Fruit fly (Drosophila melanogaster) whole organism, embryonic: ENCODE data around the gene GstO2.

Source experiments
- ATbp ChIP-seq: fragments of 200-800 bp; sonication (Bioruptor generic); optimal IDR thresholded peaks from 2 replicates; lab custom pipeline; 2017; ENCODE audit warnings: missing biosample characterization, mild to moderate bottlenecking, missing genetic modification characterization, missing genetic modification reagents
- B-H1 ChIP-seq: fragments of 200-800 bp; sonication (Bioruptor generic); IDR thresholded peaks from 3 replicates; pipeline ENCODE4 v1.3.6; 2022; ENCODE audit warnings: missing biosample characterization, missing genetic modification characterization
- Bgb ChIP-seq: fragments of 200-800 bp; sonication (Bioruptor generic); IDR thresholded peaks from 2 replicates; pipeline ENCODE4 v1.3.6; 2022; ENCODE audit warnings: missing biosample characterization, missing genetic modification characterization; ENCODE audit not compliant: partially characterized antibody
- Bteb2 ChIP-seq: fragments of 200-800 bp; sonication (Bioruptor generic); optimal IDR thresholded peaks from 2 replicates; lab custom pipeline; 2016; ENCODE audit warnings: missing biosample characterization, missing genetic modification characterization
- CG10209 ChIP-seq: fragments of 200-800 bp; sonication (Bioruptor generic); optimal IDR thresholded peaks from 3 replicates; lab custom pipeline; 2017; ENCODE audit warnings: missing biosample characterization, mild to moderate bottlenecking, missing genetic modification characterization, missing genetic modification reagents
- CG10267 ChIP-seq: fragments of 200-800 bp; sonication (Bioruptor generic); optimal IDR thresholded peaks from 2 replicates; lab custom pipeline; 2018; ENCODE audit warnings: missing biosample characterization, mild to moderate bottlenecking, missing genetic modification characterization, moderate library complexity
- CG11247 ChIP-seq: fragments of 200-800 bp; sonication (Bioruptor generic); IDR thresholded peaks from 2 replicates; pipeline ENCODE4 v1.3.6; 2022; ENCODE audit warnings: missing biosample characterization, missing genetic modification characterization
- CG13287 ChIP-seq: fragments of 200-800 bp; sonication (Bioruptor generic); IDR thresholded peaks from 2 replicates; pipeline ENCODE4 v1.3.6; 2022; ENCODE audit warnings: missing biosample characterization, missing genetic modification characterization; ENCODE audit not compliant: partially characterized antibody
- CG13894 ChIP-seq: fragments of 200-800 bp; sonication (Bioruptor generic); optimal IDR thresholded peaks from 3 replicates; lab custom pipeline; 2018; ENCODE audit warnings: missing biosample characterization, mild to moderate bottlenecking, missing genetic modification characterization, moderate library complexity
- CG14050 ChIP-seq: fragments of 200-800 bp; sonication (Bioruptor generic); IDR thresholded peaks from 3 replicates; pipeline ENCODE4 v1.3.6; 2022; ENCODE audit warnings: missing biosample characterization, missing genetic modification characterization
- CG14441 ChIP-seq: fragments of 200-800 bp; sonication (Bioruptor generic); IDR thresholded peaks from 2 replicates; pipeline ENCODE4 v1.3.6; 2022; ENCODE audit warnings: missing biosample characterization, missing genetic modification characterization
- CG1602 ChIP-seq: fragments of 200-800 bp; sonication (Bioruptor generic); optimal IDR thresholded peaks from 3 replicates; lab custom pipeline; 2016; ENCODE audit warnings: missing biosample characterization, missing genetic modification characterization
- CG16779 ChIP-seq: fragments of 200-800 bp; sonication (Bioruptor generic); IDR thresholded peaks from 2 replicates; pipeline ENCODE4 v1.3.6; 2022; ENCODE audit warnings: missing biosample characterization, missing genetic modification characterization
- CG1792 ChIP-seq: fragments of 200-800 bp; sonication (Bioruptor generic); optimal IDR thresholded peaks from 2 replicates; lab custom pipeline; 2016; ENCODE audit warnings: missing biosample characterization, missing genetic modification characterization
- CG1832 ChIP-seq: fragments of 200-800 bp; sonication (Bioruptor generic); optimal IDR thresholded peaks from 2 replicates; lab custom pipeline; 2017; ENCODE audit warnings: missing biosample characterization, mild to moderate bottlenecking, missing genetic modification characterization, inconsistent platforms
- CG18764 ChIP-seq: fragments of 200-800 bp; sonication (Bioruptor generic); optimal IDR thresholded peaks from 3 replicates; lab custom pipeline; 2016; ENCODE audit warnings: missing biosample characterization, missing genetic modification characterization
- CG31365 ChIP-seq: fragments of 200-800 bp; sonication (Bioruptor generic); optimal IDR thresholded peaks from 2 replicates; lab custom pipeline; 2018; ENCODE audit warnings: missing biosample characterization, mild to moderate bottlenecking, missing genetic modification characterization
- CG32767 ChIP-seq: fragments of 200-800 bp; sonication (Bioruptor generic); IDR thresholded peaks from 2 replicates; pipeline ENCODE4 v1.3.6; 2022; ENCODE audit warnings: missing biosample characterization, missing genetic modification characterization
- CG34376 ChIP-seq: fragments of 200-800 bp; sonication (Bioruptor generic); optimal IDR thresholded peaks from 2 replicates; lab custom pipeline; 2018; ENCODE audit warnings: missing biosample characterization, mild to moderate bottlenecking, missing genetic modification characterization
- CG4328 ChIP-seq: fragments of 200-800 bp; sonication (Bioruptor generic); optimal IDR thresholded peaks from 3 replicates; lab custom pipeline; 2017; ENCODE audit warnings: missing biosample characterization, missing genetic modification reagents, missing genetic modification characterization
- CG5180 ChIP-seq: fragments of 200-800 bp; sonication (Bioruptor generic); optimal IDR thresholded peaks from 3 replicates; lab custom pipeline; 2017; ENCODE audit warnings: missing biosample characterization, missing genetic modification characterization, mild to moderate bottlenecking, moderate library complexity, missing genetic modification reagents
- CG6654 ChIP-seq: fragments of 200-800 bp; sonication (Bioruptor generic); optimal IDR thresholded peaks from 2 replicates; lab custom pipeline; 2017; ENCODE audit warnings: missing biosample characterization, mild to moderate bottlenecking, missing genetic modification characterization
- CG7372 ChIP-seq: fragments of 200-800 bp; sonication (Bioruptor generic); IDR thresholded peaks from 2 replicates; pipeline ENCODE4 v1.3.6; 2022; ENCODE audit warnings: missing biosample characterization, missing genetic modification characterization
- CG7556 ChIP-seq: fragments of 200-800 bp; sonication (Bioruptor generic); optimal IDR thresholded peaks from 2 replicates; lab custom pipeline; 2017; ENCODE audit warnings: missing biosample characterization, mild to moderate bottlenecking, missing genetic modification characterization
- CG8359 ChIP-seq: fragments of 200-800 bp; sonication (Bioruptor generic); optimal IDR thresholded peaks from 2 replicates; lab custom pipeline; 2017; ENCODE audit warnings: missing biosample characterization, mild to moderate bottlenecking, missing genetic modification characterization, borderline replicate concordance
- CG9932 ChIP-seq: fragments of 200-800 bp; sonication (Bioruptor generic); IDR thresholded peaks from 2 replicates; pipeline ENCODE4 v1.3.6; 2022; ENCODE audit warnings: missing biosample characterization, missing genetic modification characterization
- CrebB ChIP-seq: fragments of 200-800 bp; sonication (Bioruptor generic); optimal IDR thresholded peaks from 3 replicates; lab custom pipeline; 2018; ENCODE audit warnings: missing biosample characterization, mild to moderate bottlenecking, missing genetic modification characterization
- Dad ChIP-seq: fragments of 200-800 bp; sonication (Bioruptor generic); optimal IDR thresholded peaks from 3 replicates; lab custom pipeline; 2016; ENCODE audit warnings: missing biosample characterization, missing genetic modification characterization
- Drgx ChIP-seq: fragments of 200-800 bp; sonication (Bioruptor generic); IDR thresholded peaks from 2 replicates; pipeline ENCODE4 v1.3.6; 2022; ENCODE audit warnings: missing biosample characterization, missing genetic modification characterization
- HLH54F ChIP-seq: fragments of 200-800 bp; sonication (Bioruptor generic); optimal IDR thresholded peaks from 3 replicates; lab custom pipeline; 2016; ENCODE audit warnings: missing biosample characterization, missing genetic modification characterization
- Hmr ChIP-seq: fragments of 200-800 bp; sonication (Bioruptor generic); optimal IDR thresholded peaks from 3 replicates; lab custom pipeline; 2017; ENCODE audit warnings: mild to moderate bottlenecking, missing biosample characterization, missing genetic modification reagents, missing genetic modification characterization
- Hr78 ChIP-seq, 2 experiments: fragments of 200-800 bp in 1 of 2; fragments of >200 bp in 1 of 2; sonication (Bioruptor generic) in 1 of 2; optimal IDR thresholded peaks; 2 replicates each; lab custom pipeline; 2017 to 2019; ENCODE audit warnings: missing biosample characterization in 2 of 2, missing genetic modification characterization in 2 of 2, mild to moderate bottlenecking in 1 of 2, moderate library complexity in 1 of 2
- Med ChIP-seq: fragments of 200-800 bp; sonication (Bioruptor generic); peaks from one replicate; lab custom pipeline; 2016; ENCODE audit warnings: missing biosample characterization, missing genetic modification characterization, mild to moderate bottlenecking, inconsistent platforms, moderate library complexity
- NK7.1 ChIP-seq: fragments of 200-800 bp; sonication (Bioruptor generic); optimal IDR thresholded peaks from 3 replicates; lab custom pipeline; 2016; ENCODE audit warnings: missing biosample characterization, missing genetic modification characterization
- Sry-β ChIP-seq: fragments of 200-800 bp; sonication (Bioruptor generic); optimal IDR thresholded peaks from 2 replicates; lab custom pipeline; 2018; ENCODE audit warnings: missing biosample characterization, mild to moderate bottlenecking, missing genetic modification characterization, moderate library complexity
- Sry-δ ChIP-seq: fragments of 200-800 bp; sonication (Bioruptor generic); optimal IDR thresholded peaks from 2 replicates; lab custom pipeline; 2016; ENCODE audit warnings: missing biosample characterization, missing genetic modification characterization
- TFAM ChIP-seq: fragments of 200-800 bp; sonication (Bioruptor generic); optimal IDR thresholded peaks from 2 replicates; lab custom pipeline; 2017; ENCODE audit warnings: missing biosample characterization, missing genetic modification characterization, inconsistent platforms
- Tbp ChIP-seq: fragments of >200 bp; optimal IDR thresholded peaks from 2 replicates; lab custom pipeline; 2018; ENCODE audit warnings: missing biosample characterization, missing genetic modification characterization
- ab ChIP-seq: fragments of 200-800 bp; sonication (Bioruptor generic); optimal IDR thresholded peaks from 2 replicates; lab custom pipeline; 2016; ENCODE audit warnings: missing biosample characterization, missing genetic modification characterization
- amos ChIP-seq: fragments of 200-800 bp; sonication (Bioruptor generic); IDR thresholded peaks from 2 replicates; pipeline ENCODE4 v1.3.6; 2022; ENCODE audit warnings: missing biosample characterization, missing genetic modification characterization; ENCODE audit not compliant: partially characterized antibody
- caup ChIP-seq: fragments of 200-800 bp; sonication (Bioruptor generic); optimal IDR thresholded peaks from 3 replicates; lab custom pipeline; 2017; ENCODE audit warnings: missing biosample characterization, mild to moderate bottlenecking, missing genetic modification characterization, moderate library complexity; ENCODE audit not compliant: severe bottlenecking
- crc ChIP-seq: fragments of 200-800 bp; sonication (Bioruptor generic); optimal IDR thresholded peaks from 2 replicates; lab custom pipeline; 2016; ENCODE audit warnings: missing biosample characterization, missing genetic modification characterization
- dm ChIP-seq: fragments of 200-800 bp; sonication (Bioruptor generic); optimal IDR thresholded peaks from 3 replicates; lab custom pipeline; 2016; ENCODE audit warnings: missing biosample characterization, missing genetic modification characterization
- dysf ChIP-seq: fragments of 200-800 bp; sonication (Bioruptor generic); IDR thresholded peaks from 3 replicates; pipeline ENCODE4 v1.3.6; 2022; ENCODE audit warnings: missing biosample characterization, missing genetic modification characterization
- en ChIP-seq: fragments of 200-800 bp; sonication (Bioruptor generic); optimal IDR thresholded peaks from 2 replicates; lab custom pipeline; 2016; ENCODE audit warnings: missing biosample characterization, missing genetic modification characterization
- lilli ChIP-seq: fragments of 200-800 bp; sonication (Bioruptor generic); optimal IDR thresholded peaks from 3 replicates; lab custom pipeline; 2016; ENCODE audit warnings: missing biosample characterization, missing genetic modification characterization
- mld ChIP-seq: fragments of 200-800 bp; sonication (Bioruptor generic); IDR thresholded peaks from 3 replicates; pipeline ENCODE4 v1.3.6; 2022; ENCODE audit warnings: missing biosample characterization, missing genetic modification characterization; ENCODE audit not compliant: partially characterized antibody
- slbo ChIP-seq: fragments of 200-800 bp; sonication (Bioruptor generic); IDR thresholded peaks from 2 replicates; pipeline ENCODE4 v1.3.6; 2022; ENCODE audit warnings: missing biosample characterization, missing genetic modification characterization
- sob ChIP-seq: fragments of 200-800 bp; sonication (Bioruptor generic); IDR thresholded peaks from 2 replicates; pipeline ENCODE4 v1.3.6; 2022; ENCODE audit warnings: missing biosample characterization, missing genetic modification characterization
- tgo ChIP-seq: fragments of 200-800 bp; sonication (Bioruptor generic); IDR thresholded peaks from 3 replicates; pipeline ENCODE4 v1.3.6; 2022; ENCODE audit warnings: missing biosample characterization, missing genetic modification characterization
- unpg ChIP-seq: fragments of 200-800 bp; sonication (Bioruptor generic); optimal IDR thresholded peaks from 3 replicates; lab custom pipeline; 2018; ENCODE audit warnings: missing biosample characterization, mild to moderate bottlenecking, missing genetic modification characterization, moderate library complexity

Gene GstO2

dm6 chr3L:8544710-8545109 is 21.4 kb upstream of the GstO2 start, which contains the start of gene rhea (continued):
- TF ChIP-seq CG13287 (GFP tag; lab: Robert Waterston, UW) (peak; percentile 92), Drgx (no peak), Hr78 (GFP tag; optimal IDR thresholded peaks at IDR 0.05; lab: Kevin White, UChicago) (no peak), CG7556 (GFP tag; lab: Kevin White, UChicago) (no peak), lilli (GFP tag; lab: Kevin White, UChicago) (peak; percentile 41), slbo (GFP tag; lab: Robert Waterston, UW) (peak; percentile 39; the same call in 1 of the 2 replicates), amos (GFP tag; lab: Robert Waterston, UW) (peak; percentile 84; the same call in 1 of the 2 replicates), Med (GFP tag; lab: Kevin White, UChicago) (peak; percentile 56), CG32767 (GFP tag; lab: Robert Waterston, UW) (no peak), tgo (GFP tag; lab: Robert Waterston, UW) (no peak), NK7.1 (GFP tag; lab: Kevin White, UChicago) (no peak), mld (GFP tag; lab: Robert Waterston, UW) (no peak), CrebB (tag; lab: Kevin White, UChicago) (no peak), CG18764 (GFP tag; lab: Kevin White, UChicago) (peak; percentile 6), CG1792 (GFP tag; lab: Kevin White, UChicago) (no peak), Bteb2 (GFP tag; lab: Kevin White, UChicago) (no peak), Tbp (GFP tag; lab: Kevin White, UChicago) (no peak), Bgb (GFP tag; lab: Robert Waterston, UW) (peak; percentile 83), CG5180 (no peak), CG1832 (GFP tag; lab: Kevin White, UChicago) (no peak), CG13894 (tag; lab: Kevin White, UChicago) (no peak), HLH54F (GFP tag; lab: Kevin White, UChicago) (no peak), CG14050 (GFP tag; lab: Robert Waterston, UW) (no peak), CG4328 (no peak), Sry-δ (peak; percentile 52), CG10267 (tag; lab: Kevin White, UChicago) (peak; percentile 43), CG31365 (tag; lab: Kevin White, UChicago) (no peak), Hmr (no peak), TFAM (GFP tag; lab: Kevin White, UChicago) (no peak), crc (GFP tag; lab: Kevin White, UChicago) (no peak), CG9932 (GFP tag; lab: Robert Waterston, UW) (no peak), B-H1 (GFP tag; lab: Robert Waterston, UW) (no peak), Sry-β (GFP tag; lab: Kevin White, UChicago) (no peak), CG1602 (GFP tag; lab: Kevin White, UChicago) (no peak), CG16779 (GFP tag; lab: Robert Waterston, UW) (no peak), CG14441 (GFP tag; lab: Robert Waterston, UW) (no peak), CG6654 (GFP tag; lab: Kevin White, UChicago) (no peak), unpg (GFP tag; lab: Kevin White, UChicago) (peak; percentile 14), CG7372 (GFP tag; lab: Robert Waterston, UW) (no peak), caup (GFP tag; lab: Kevin White, UChicago) (no peak), en (GFP tag; lab: Kevin White, UChicago) (no peak), CG34376 (no peak), CG11247 (no peak), CG8359 (GFP tag; lab: Kevin White, UChicago) (no peak), sob (GFP tag; lab: Robert Waterston, UW) (no peak), ab (GFP tag; lab: Kevin White, UChicago) (no peak), Dad (no peak), dysf (GFP tag; lab: Robert Waterston, UW) (no peak), dm (GFP tag; lab: Kevin White, UChicago) (no peak), ATbp (GFP tag; lab: Kevin White, UChicago) (no peak), CG10209 (GFP tag; lab: Kevin White, UChicago) (no peak)
